Worm (Caenorhabditis elegans): ENCODE data around the gene T04C10.3.

ce11 chrX:14805746-14806145 lies 6.4 kb upstream of the T04C10.3 start:
- TF ChIP-seq unc-86 (tag; optimal IDR thresholded peaks at IDR 0.05) (no peak), mep-1 (tag; optimal IDR thresholded peaks at IDR 0.05) (no peak), lin-39 (tag; optimal IDR thresholded peaks at IDR 0.05) (no peak), elt-3 (tag; optimal IDR thresholded peaks at IDR 0.05) (no peak), lin-13 (GFP tag; optimal IDR thresholded peaks at IDR 0.05) (no peak), jun-1 (tag; optimal IDR thresholded peaks at IDR 0.05) (no peak)
